Worm (Caenorhabditis elegans): ENCODE measurements around the gene F40G12.7.

The F40G12.7 gene

ce11 chrV:14252025-14252424 lies 22.3 kb upstream of the F40G12.7 start, which contains the start of gene K02E11.5:
TSS of gene K02E11.5 (plus strand) at chrV:14252325.
- no peak for TF ChIP-seq ceh-82 (tag; optimal IDR thresholded peaks at IDR 0.05)
- no peak for TF ChIP-seq nfya-1 (tag; optimal IDR thresholded peaks at IDR 0.05; ENCODE audit: insufficient read depth)
- no peak for TF ChIP-seq nhr-67 (tag; optimal IDR thresholded peaks at IDR 0.05)
- TF ChIP-seq ceh-28 (tag; optimal IDR thresholded peaks at IDR 0.05), result no peak
- TF ChIP-seq snpc-4 (tag; optimal IDR thresholded peaks at IDR 0.05), result no peak
- TF ChIP-seq hmg-11 (tag; optimal IDR thresholded peaks at IDR 0.05), result no peak
- TF ChIP-seq nhr-76 (tag; optimal IDR thresholded peaks at IDR 0.05), result no peak
- TF ChIP-seq lsy-12 (tag; optimal IDR thresholded peaks at IDR 0.05), result no peak
- no peak for TF ChIP-seq pha-4 (tag; optimal IDR thresholded peaks at IDR 0.05)
- no peak for TF ChIP-seq ztf-4 (tag; optimal IDR thresholded peaks at IDR 0.05)
- TF ChIP-seq fkh-10 (GFP tag; optimal IDR thresholded peaks at IDR 0.05), result no peak
- no peak for TF ChIP-seq ZK546.5 (tag; optimal IDR thresholded peaks at IDR 0.05)
- no peak for TF ChIP-seq mml-1 (tag; optimal IDR thresholded peaks at IDR 0.05)
- TF ChIP-seq ztf-11 (tag; optimal IDR thresholded peaks at IDR 0.05), result no peak
- TF ChIP-seq nhr-23 (tag; optimal IDR thresholded peaks at IDR 0.05), result no peak
- TF ChIP-seq fos-1 (tag; optimal IDR thresholded peaks at IDR 0.05), result no peak
- TF ChIP-seq daf-12 (tag; optimal IDR thresholded peaks at IDR 0.05), result no peak

ce11 chrV:14254221-14254620 lies 20.1 kb upstream of the F40G12.7 start, which contains the start of gene K02E11.7:
TSS of gene K02E11.7 (minus strand) at chrV:14254321.
- no peak for TF ChIP-seq lin-15B (tag; optimal IDR thresholded peaks at IDR 0.05)

DNA sequence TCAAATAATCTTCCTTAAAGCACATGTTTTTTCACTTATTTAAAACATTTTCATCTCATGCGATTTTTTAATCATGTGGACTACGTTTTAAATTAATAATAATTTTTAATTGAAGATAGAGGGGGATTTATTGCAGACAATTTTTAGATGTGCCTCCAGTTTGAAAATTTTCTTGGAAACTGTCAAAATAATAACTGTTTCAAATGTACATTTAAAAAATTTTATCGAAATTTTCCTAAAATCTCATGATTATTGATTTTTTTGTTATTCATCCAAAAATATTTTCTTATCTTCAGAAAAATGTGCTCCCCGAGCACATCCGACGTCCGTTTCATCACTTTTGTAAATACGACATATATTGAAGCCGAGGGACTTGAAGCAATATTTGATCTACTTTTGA lies 17.6 kb upstream of the F40G12.7 start, which contains the start of gene sre-8:
sre-8 (plus strand) TSS at position 301 of the 400 bp plus-strand sequence.
- TF ChIP-seq nhr-23 (tag; optimal IDR thresholded peaks at IDR 0.05), result no peak
- TF ChIP-seq nhr-25 (tag; optimal IDR thresholded peaks at IDR 0.05), result no peak
- no peak for TF ChIP-seq unc-62 (GFP tag; optimal IDR thresholded peaks at IDR 0.05)
- TF ChIP-seq unc-39 (tag; optimal IDR thresholded peaks at IDR 0.05), result no peak
- TF ChIP-seq egl-5 (tag; optimal IDR thresholded peaks at IDR 0.05), result no peak
- TF ChIP-seq tbx-2 (tag; optimal IDR thresholded peaks at IDR 0.05), result no peak
- no peak for TF ChIP-seq ceh-82 (tag; optimal IDR thresholded peaks at IDR 0.05)

- no peak for TF ChIP-seq fkh-2 (tag; optimal IDR thresholded peaks at IDR 0.05)
- no peak for TF ChIP-seq lin-39 (tag; optimal IDR thresholded peaks at IDR 0.05)
- TF ChIP-seq ceh-16 (tag; optimal IDR thresholded peaks at IDR 0.05), result no peak
- TF ChIP-seq aly-2 (tag; optimal IDR thresholded peaks at IDR 0.05), result no peak
- no peak for TF ChIP-seq elt-1 (tag; optimal IDR thresholded peaks at IDR 0.05)
- TF ChIP-seq nfya-1 (tag; optimal IDR thresholded peaks at IDR 0.05; ENCODE audit: insufficient read depth), result no peak
- TF ChIP-seq ceh-82 (tag; optimal IDR thresholded peaks at IDR 0.05), result no peak
- no peak for TF ChIP-seq daf-12 (tag; optimal IDR thresholded peaks at IDR 0.05)
- TF ChIP-seq egl-27 (tag; optimal IDR thresholded peaks at IDR 0.05), result no peak
- TF ChIP-seq mml-1 (tag; optimal IDR thresholded peaks at IDR 0.05), result no peak
- TF ChIP-seq fkh-10 (GFP tag; optimal IDR thresholded peaks at IDR 0.05), result no peak
- no peak for TF ChIP-seq nhr-67 (tag; optimal IDR thresholded peaks at IDR 0.05)
- TF ChIP-seq nhr-76 (tag; optimal IDR thresholded peaks at IDR 0.05), result no peak
- TF ChIP-seq ZK546.5 (tag; optimal IDR thresholded peaks at IDR 0.05), result no peak
- no peak for TF ChIP-seq fos-1 (tag; optimal IDR thresholded peaks at IDR 0.05)
- TF ChIP-seq ztf-11 (tag; optimal IDR thresholded peaks at IDR 0.05), result no peak
- no peak for TF ChIP-seq nhr-23 (tag; optimal IDR thresholded peaks at IDR 0.05)
- TF ChIP-seq egl-5 (tag; optimal IDR thresholded peaks at IDR 0.05), result no peak
- no peak for TF ChIP-seq unc-62 (GFP tag; optimal IDR thresholded peaks at IDR 0.05)
These were observed 13.5 kb upstream of the F40G12.7 start, which contains the start of gene F40G12.2 for ce11 chrV:14260831-14261230. TSS of gene F40G12.2 (minus strand) at chrV:14260931.

ce11 chrV:14267326-14267942 lies 6.9 kb upstream of the F40G12.7 start:
- TF ChIP-seq unc-62 (GFP tag; optimal IDR thresholded peaks at IDR 0.05), result no peak
- TF ChIP-seq nhr-237 (tag; optimal IDR thresholded peaks at IDR 0.05), result no peak
- no peak for TF ChIP-seq ceh-28 (tag; optimal IDR thresholded peaks at IDR 0.05)
- peak; percentile 1 for TF ChIP-seq snpc-4 (tag; optimal IDR thresholded peaks at IDR 0.05)

DNA sequence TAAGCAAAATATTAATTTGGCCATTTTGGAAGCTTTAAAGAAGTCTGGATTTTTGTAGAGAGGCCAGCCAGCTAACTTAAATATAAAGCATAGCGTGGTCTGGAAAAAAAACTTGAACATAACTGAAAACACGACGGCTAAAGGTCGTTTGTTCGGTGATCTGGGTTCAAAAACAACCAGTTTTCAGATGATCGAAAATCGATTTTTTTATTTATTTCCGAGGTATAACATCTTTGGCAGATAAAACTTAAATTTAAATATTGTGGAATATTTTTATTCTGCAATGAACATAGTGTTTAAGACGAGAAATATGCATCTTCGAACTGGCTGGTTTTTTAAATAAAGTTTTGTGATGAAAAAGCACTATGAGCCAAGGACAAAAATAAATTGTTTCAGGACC lies 5.8 kb upstream of the F40G12.7 start, which contains the start of gene F40G12.4:
F40G12.4 (minus strand) TSS at position 101 of the 400 bp plus-strand sequence.
- TF ChIP-seq R02D3.7 (tag; optimal IDR thresholded peaks at IDR 0.05) (no peak), ztf-11 (tag; optimal IDR thresholded peaks at IDR 0.05) (no peak), pha-4 (tag; optimal IDR thresholded peaks at IDR 0.05) (no peak), hmg-11 (tag; optimal IDR thresholded peaks at IDR 0.05) (no peak), fkh-10 (GFP tag; optimal IDR thresholded peaks at IDR 0.05) (no peak), nhr-43 (tag; optimal IDR thresholded peaks at IDR 0.05; ENCODE audit: poor library complexity, severe bottlenecking) (no peak), eor-1 (tag; optimal IDR thresholded peaks at IDR 0.05) (no peak), ztf-4 (tag; optimal IDR thresholded peaks at IDR 0.05) (no peak), ZK546.5 (tag; optimal IDR thresholded peaks at IDR 0.05) (no peak), ceh-16 (tag; optimal IDR thresholded peaks at IDR 0.05) (no peak), nhr-67 (tag; optimal IDR thresholded peaks at IDR 0.05) (no peak), snpc-4 (tag; optimal IDR thresholded peaks at IDR 0.05) (no peak), aly-2 (tag; optimal IDR thresholded peaks at IDR 0.05) (no peak), nfya-1 (tag; optimal IDR thresholded peaks at IDR 0.05; ENCODE audit: insufficient read depth) (no peak), skn-1 (tag; optimal IDR thresholded peaks at IDR 0.05) (no peak), ceh-9 (tag; optimal IDR thresholded peaks at IDR 0.05) (no peak), lin-15B (tag; optimal IDR thresholded peaks at IDR 0.05) (no peak), egl-27 (tag; optimal IDR thresholded peaks at IDR 0.05) (no peak), zag-1 (tag; optimal IDR thresholded peaks at IDR 0.05) (no peak), daf-12 (tag; optimal IDR thresholded peaks at IDR 0.05) (no peak)

Data from whole organism, L3 larva.